Fruit fly (Drosophila melanogaster): Measurements from ENCODE around the gene rsh.

Gene rsh

dm6 chrX:13109583-13110126 lies 121.2 kb downstream of the rsh start (continued):
- TF ChIP-seq tna (GFP tag; IDR thresholded peaks at IDR 0.05; ENCODE audit: partially characterized antibody) = no peak
- no peak for TF ChIP-seq Atf-2 (GFP tag; optimal IDR thresholded peaks at IDR 0.05)
- peak; percentile 44 for TF ChIP-seq nmo (GFP tag; optimal IDR thresholded peaks at IDR 0.05)
- TF ChIP-seq slou (GFP tag; optimal IDR thresholded peaks at IDR 0.05) = no peak
- no peak for TF ChIP-seq slp2 (GFP tag; optimal IDR thresholded peaks at IDR 0.05)
- peak; percentile 75 for TF ChIP-seq Rfx (GFP tag; IDR thresholded peaks at IDR 0.05)
- no peak for TF ChIP-seq CG10274 (GFP tag; optimal IDR thresholded peaks at IDR 0.05)
- TF ChIP-seq en (GFP tag; optimal IDR thresholded peaks at IDR 0.05) = no peak
- no peak for TF ChIP-seq disco-r (GFP tag; optimal IDR thresholded peaks at IDR 0.05)
- TF ChIP-seq Usf (GFP tag; optimal IDR thresholded peaks at IDR 0.05) = no peak
- TF ChIP-seq CG5245 (GFP tag; optimal IDR thresholded peaks at IDR 0.05) = no peak
- TF ChIP-seq Bdp1 (GFP tag; optimal IDR thresholded peaks at IDR 0.05) = no peak
- TF ChIP-seq slbo (GFP tag; IDR thresholded peaks at IDR 0.05) = peak; percentile 76
- no peak for TF ChIP-seq HLH54F (GFP tag; optimal IDR thresholded peaks at IDR 0.05)
- peak; percentile 53 for TF ChIP-seq CG2712 (tag; optimal IDR thresholded peaks at IDR 0.05)
- TF ChIP-seq CG18764 (GFP tag; optimal IDR thresholded peaks at IDR 0.05) = no peak
- TF ChIP-seq CG34224 (GFP tag; IDR thresholded peaks at IDR 0.05; ENCODE audit: partially characterized antibody) = no peak
- peak; percentile 80 for TF ChIP-seq gem (tag; optimal IDR thresholded peaks at IDR 0.05)
- TF ChIP-seq CG6683 (GFP tag; optimal IDR thresholded peaks at IDR 0.05) = no peak
- TF ChIP-seq HLH4C (GFP tag; IDR thresholded peaks at IDR 0.05; ENCODE audit: partially characterized antibody) = no peak
- 0 out of 2 replicates have a peak, but pooled peaks have one; percentile 58 for TF ChIP-seq CG14014 (GFP tag; IDR thresholded peaks at IDR 0.05)
- no peak for TF ChIP-seq Bgb (GFP tag; IDR thresholded peaks at IDR 0.05; ENCODE audit: partially characterized antibody)
- peak; percentile 49 for TF ChIP-seq tap (tag; optimal IDR thresholded peaks at IDR 0.05)
- peak; percentile 64; the same call in 1 of the 2 replicates for TF ChIP-seq CG32532 (GFP tag; IDR thresholded peaks at IDR 0.05)
- TF ChIP-seq ems (GFP tag; optimal IDR thresholded peaks at IDR 0.05) = no peak
- TF ChIP-seq sna (GFP tag; IDR thresholded peaks at IDR 0.05; ENCODE audit: partially characterized antibody) = no peak
- TF ChIP-seq Sox102F (GFP tag; optimal IDR thresholded peaks at IDR 0.05) = peak; percentile 70
- no peak for TF ChIP-seq Gsc (GFP tag; IDR thresholded peaks at IDR 0.05)
- TF ChIP-seq knrl (GFP tag; IDR thresholded peaks at IDR 0.05; ENCODE audit: partially characterized antibody) = no peak
- no peak for TF ChIP-seq CG12744 (GFP tag; optimal IDR thresholded peaks at IDR 0.05)
- TF ChIP-seq run (tag; optimal IDR thresholded peaks at IDR 0.05) = no peak
- peak; percentile 67 for TF ChIP-seq grau (tag; optimal IDR thresholded peaks at IDR 0.05)
- TF ChIP-seq pfk (GFP tag; optimal IDR thresholded peaks at IDR 0.05) = no peak
- TF ChIP-seq sqz (GFP tag; optimal IDR thresholded peaks at IDR 0.05) = no peak
- TF ChIP-seq CG17359 (tag; optimal IDR thresholded peaks at IDR 0.05) = peak; percentile 64
- TF ChIP-seq CG15601 (tag; optimal IDR thresholded peaks at IDR 0.05) = no peak
- TF ChIP-seq CG16779 (GFP tag; IDR thresholded peaks at IDR 0.05) = no peak
- TF ChIP-seq CG4617 (GFP tag; optimal IDR thresholded peaks at IDR 0.05; ENCODE audit: borderline replicate concordance) = no peak
- no peak for TF ChIP-seq kah (GFP tag; optimal IDR thresholded peaks at IDR 0.05)
- TF ChIP-seq Sox100B (GFP tag; optimal IDR thresholded peaks at IDR 0.05) = peak; percentile 25
- no peak for TF ChIP-seq lola (GFP tag; optimal IDR thresholded peaks at IDR 0.05)
- peak; percentile 59; the same call in 1 of the 2 replicates for TF ChIP-seq CG14441 (GFP tag; IDR thresholded peaks at IDR 0.05)
- TF ChIP-seq cato (GFP tag; optimal IDR thresholded peaks at IDR 0.05; ENCODE audit: borderline replicate concordance) = no peak
- TF ChIP-seq NFAT (GFP tag; IDR thresholded peaks at IDR 0.05) = no peak
- no peak for TF ChIP-seq Mrtf (GFP tag; IDR thresholded peaks at IDR 0.05)
- no peak for TF ChIP-seq Dfd (GFP tag; optimal IDR thresholded peaks at IDR 0.05)
- TF ChIP-seq CG9876 (GFP tag; optimal IDR thresholded peaks at IDR 0.05) = no peak
- TF ChIP-seq CG1792 (GFP tag; optimal IDR thresholded peaks at IDR 0.05) = no peak
- peak; percentile 49 for TF ChIP-seq B-H1 (GFP tag; IDR thresholded peaks at IDR 0.05)
- TF ChIP-seq Mes4 (GFP tag; optimal IDR thresholded peaks at IDR 0.05) = no peak
